Fruit fly (Drosophila melanogaster): Measurements from ENCODE around the gene RpL7-like.

Gene RpL7-like

DNA sequence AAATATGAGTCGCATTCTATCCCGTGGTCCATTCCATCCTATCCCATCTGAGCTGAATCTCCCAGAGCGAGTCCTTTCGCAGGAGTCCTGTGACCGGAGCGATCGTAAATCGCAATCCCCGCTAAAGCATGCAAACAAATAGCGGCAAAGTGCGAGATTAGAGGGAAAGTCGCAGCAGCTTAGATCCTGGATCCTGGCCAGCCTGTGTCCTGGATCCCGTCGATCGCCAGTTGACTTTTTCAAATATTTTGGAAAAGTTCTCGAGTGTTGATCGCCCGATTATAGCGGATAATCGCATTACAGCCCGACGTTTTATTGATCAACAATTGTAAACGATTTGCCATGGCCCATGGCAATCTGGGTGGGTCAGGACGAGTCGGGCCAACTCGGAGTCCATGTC lies 33.0 kb downstream of the RpL7-like start:
- TF ChIP-seq psq (GFP tag; optimal IDR thresholded peaks at IDR 0.05) (no peak), run (tag; optimal IDR thresholded peaks at IDR 0.05) (no peak), cad (GFP tag; optimal IDR thresholded peaks at IDR 0.05) (peak; percentile 33), tll (GFP tag; optimal IDR thresholded peaks at IDR 0.05) (peak in 1 of 2 experiments; percentile 94), CrebB (tag; optimal IDR thresholded peaks at IDR 0.05) (no peak), CG3726 (GFP tag; IDR thresholded peaks at IDR 0.05) (no peak), fd3F (GFP tag; optimal IDR thresholded peaks at IDR 0.05) (no peak)

DNA sequence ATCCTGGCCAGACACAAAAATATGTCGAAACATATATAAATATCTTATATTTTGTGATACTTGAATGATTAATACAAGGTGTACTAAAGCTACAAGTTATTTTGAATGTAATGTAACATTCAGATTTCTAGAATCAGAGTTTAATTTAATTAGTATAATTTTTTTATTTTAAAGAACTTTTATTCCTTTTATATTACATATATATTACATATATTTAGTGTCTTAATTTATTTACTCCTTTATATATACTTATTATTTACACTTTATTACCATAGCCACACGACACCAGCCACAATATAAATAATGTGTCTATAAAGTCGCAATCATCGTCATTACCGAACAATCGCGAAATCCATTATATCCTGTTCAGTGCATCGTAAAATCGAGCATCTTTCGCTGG lies 35.4 kb downstream of the RpL7-like start, which contains the start of gene Pex19:
Gene Pex19 (plus strand): TSS at position 301 of the 400 bp plus-strand sequence.
- TF ChIP-seq CrebB (tag; optimal IDR thresholded peaks at IDR 0.05) (no peak), her (GFP tag; optimal IDR thresholded peaks at IDR 0.05) (no peak), seq (GFP tag; IDR thresholded peaks at IDR 0.05) (no peak), Blimp-1 (GFP tag; optimal IDR thresholded peaks at IDR 0.05) (no peak), Rfx (GFP tag; IDR thresholded peaks at IDR 0.05) (no peak), sc (optimal IDR thresholded peaks at IDR 0.05) (no peak), sc (GFP tag; optimal IDR thresholded peaks at IDR 0.05) (no peak), fd3F (GFP tag; optimal IDR thresholded peaks at IDR 0.05) (no peak), hkb (optimal IDR thresholded peaks at IDR 0.05) (no peak), hkb (GFP tag; IDR thresholded peaks at IDR 0.05) (no peak), CG14710 (tag; optimal IDR thresholded peaks at IDR 0.05) (no peak), CG3995 (GFP tag; optimal IDR thresholded peaks at IDR 0.05) (no peak), Ptx1 (GFP tag; IDR thresholded peaks at IDR 0.05) (no peak), Atf3 (GFP tag; optimal IDR thresholded peaks at IDR 0.05) (no peak), ems (GFP tag; optimal IDR thresholded peaks at IDR 0.05) (no peak), tx (GFP tag; optimal IDR thresholded peaks at IDR 0.05) (no peak), tna (GFP tag; IDR thresholded peaks at IDR 0.05; ENCODE audit: partially characterized antibody) (no peak), CG12769 (tag; optimal IDR thresholded peaks at IDR 0.05) (no peak)

dm6 chr2L:12092041-12092440 lies 35.9 kb downstream of the RpL7-like start:
- TF ChIP-seq sd (tag; optimal IDR thresholded peaks at IDR 0.05): no peak
- TF ChIP-seq cad (GFP tag; optimal IDR thresholded peaks at IDR 0.05): peak; percentile 86
- no peak for TF ChIP-seq fd64A (GFP tag; optimal IDR thresholded peaks at IDR 0.05)
- TF ChIP-seq kni (GFP tag; optimal IDR thresholded peaks at IDR 0.05): no peak
- no peak for TF ChIP-seq crc (GFP tag; optimal IDR thresholded peaks at IDR 0.05)
- no peak for TF ChIP-seq CG3065 (GFP tag; optimal IDR thresholded peaks at IDR 0.05)
- no peak for TF ChIP-seq CkIIα-i1 (GFP tag; IDR thresholded peaks at IDR 0.05)
- no peak for TF ChIP-seq prd (optimal IDR thresholded peaks at IDR 0.05)
- peak; percentile 3; the same call in 1 of the 3 replicates for TF ChIP-seq prd (GFP tag; IDR thresholded peaks at IDR 0.05)
- TF ChIP-seq CG15696 (tag; optimal IDR thresholded peaks at IDR 0.05): no peak
- no peak for TF ChIP-seq Hr39 (optimal IDR thresholded peaks at IDR 0.05)
- TF ChIP-seq tll (GFP tag; optimal IDR thresholded peaks at IDR 0.05): peak in 1 of 2 experiments; percentile 95
- TF ChIP-seq Ssrp (tag; optimal IDR thresholded peaks at IDR 0.05): no peak
- TF ChIP-seq grau (tag; optimal IDR thresholded peaks at IDR 0.05): no peak
- no peak for TF ChIP-seq eve (GFP tag; optimal IDR thresholded peaks at IDR 0.05)
- TF ChIP-seq Nf-YA (GFP tag; IDR thresholded peaks at IDR 0.05): no peak
- TF ChIP-seq BtbVII (GFP tag; optimal IDR thresholded peaks at IDR 0.05): no peak
- TF ChIP-seq Hmx (GFP tag; optimal IDR thresholded peaks at IDR 0.05): no peak

DNA sequence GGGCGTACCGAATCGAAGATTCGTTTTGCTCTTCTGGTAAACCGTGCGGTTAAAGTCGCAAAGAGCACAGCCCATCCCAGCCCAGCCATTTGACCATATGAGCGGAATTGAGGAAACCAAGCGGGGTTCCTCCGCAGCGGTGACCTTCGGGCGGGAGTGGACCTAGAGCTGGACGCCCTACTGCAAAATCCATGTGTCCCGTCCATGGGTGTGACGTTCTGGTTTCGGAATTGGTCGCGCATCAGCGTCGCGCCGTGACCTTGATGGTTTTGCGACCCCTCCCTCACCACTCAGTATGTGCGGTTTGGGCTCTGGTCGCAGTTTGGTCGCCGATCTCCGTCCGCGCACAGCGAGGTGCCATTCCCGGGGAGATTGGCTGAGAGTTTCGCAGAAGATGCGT lies 36.6 kb downstream of the RpL7-like start:
- TF ChIP-seq kah (GFP tag; optimal IDR thresholded peaks at IDR 0.05) (no peak), sim (GFP tag; IDR thresholded peaks at IDR 0.05) (no peak), Dbx (GFP tag; IDR thresholded peaks at IDR 0.05) (no peak), toy (GFP tag; IDR thresholded peaks at IDR 0.05) (no peak), pros (GFP tag; optimal IDR thresholded peaks at IDR 0.05) (no peak), Mad (GFP tag; optimal IDR thresholded peaks at IDR 0.05) (no peak), zen (tag; optimal IDR thresholded peaks at IDR 0.05) (peak; percentile 62), CG12299 (tag; optimal IDR thresholded peaks at IDR 0.05) (no peak), wor (GFP tag; IDR thresholded peaks at IDR 0.05) (no peak), mam (GFP tag; optimal IDR thresholded peaks at IDR 0.05) (no peak), CG13424 (tag; optimal IDR thresholded peaks at IDR 0.05) (no peak), CG7556 (GFP tag; optimal IDR thresholded peaks at IDR 0.05) (no peak)

All from whole organism, embryonic.